Worm (Caenorhabditis elegans) whole organism, young adult: ENCODE results near the gene C06E7.4.

ENCODE experiments used
- B0261.1 ChIP-seq: sonication (generic microtip); optimal IDR thresholded peaks from 2 replicates; lab custom pipeline; 2016; ENCODE audit warnings: mild to moderate bottlenecking, missing genetic modification characterization, moderate library complexity, missing compliant biosample characterization
- F37B4.10 ChIP-seq: fragments of 200-800 bp; sonication (Bioruptor generic); IDR thresholded peaks from 2 replicates; pipeline ENCODE4 v1.3.6; 2022; ENCODE audit warnings: missing genetic modification characterization, missing compliant biosample characterization
- F55B11.4 ChIP-seq: sonication (generic microtip); optimal IDR thresholded peaks from 2 replicates; lab custom pipeline; 2016; ENCODE audit warnings: missing compliant biosample characterization, missing genetic modification characterization, borderline replicate concordance; ENCODE audit not compliant: insufficient read depth
- Y53F4B.3 ChIP-seq: fragments of 200-800 bp; sonication (Bioruptor generic); IDR thresholded peaks from 2 replicates; pipeline ENCODE4 v1.3.6; 2022; ENCODE audit warnings: missing genetic modification reagents, missing genetic modification characterization, missing compliant biosample characterization
- Y56A3A.18 ChIP-seq: fragments of 200-800 bp; sonication (Bioruptor generic); IDR thresholded peaks from 2 replicates; pipeline ENCODE4 v1.3.6; 2022; ENCODE audit warnings: missing genetic modification reagents, missing genetic modification characterization, missing compliant biosample characterization
- Y67H2A.10 ChIP-seq: fragments of 200-800 bp; sonication (Bioruptor generic); conservative IDR thresholded peaks from 2 replicates; pipeline ENCODE4 v1.3.6; 2022; ENCODE audit warnings: missing genetic modification reagents, missing genetic modification characterization, missing compliant biosample characterization
- ZK185.1 ChIP-seq: sonication (generic microtip); optimal IDR thresholded peaks from 2 replicates; lab custom pipeline; 2016; ENCODE audit warnings: mild to moderate bottlenecking, missing genetic modification characterization, missing compliant biosample characterization; ENCODE audit not compliant: poor library complexity, severe bottlenecking
- akir-1 ChIP-seq: fragments of 200-800 bp; sonication (Bioruptor generic); optimal IDR thresholded peaks from 2 replicates; lab custom pipeline; 2018; ENCODE audit warnings: mild to moderate bottlenecking, missing genetic modification characterization, moderate library complexity, missing compliant biosample characterization
- atf-7 ChIP-seq: sonication (generic microtip); optimal IDR thresholded peaks from 2 replicates; lab custom pipeline; 2017; ENCODE audit warnings: mild to moderate bottlenecking, missing genetic modification characterization, missing compliant biosample characterization
- attf-5 ChIP-seq: fragments of 200-800 bp; sonication (Bioruptor generic); optimal IDR thresholded peaks from 2 replicates; lab custom pipeline; 2018; ENCODE audit warnings: mild to moderate bottlenecking, missing genetic modification characterization, missing compliant biosample characterization
- attf-6 ChIP-seq: fragments of 200-800 bp; sonication (Bioruptor generic); IDR thresholded peaks from 2 replicates; pipeline ENCODE4 v1.3.6; 2022; ENCODE audit warnings: missing genetic modification reagents, missing genetic modification characterization, missing compliant biosample characterization
- cebp-1 ChIP-seq, 2 experiments: fragments of 200-800 bp in 1 of 2; sonication (Bioruptor generic) in 1 of 2; sonication (generic microtip) in 1 of 2; IDR thresholded peaks in 1 of 2; optimal IDR thresholded peaks in 1 of 2; 2 replicates each; pipeline versions ENCODE4 v1.3.6 to Lab custom; 2017 to 2022; ENCODE audit warnings: missing compliant biosample characterization in 2 of 2, missing genetic modification characterization in 2 of 2, mild to moderate bottlenecking in 1 of 2, missing genetic modification reagents in 1 of 2, moderate library complexity in 1 of 2
- cebp-2 ChIP-seq: fragments of 200-800 bp; sonication (Bioruptor generic); IDR thresholded peaks from 2 replicates; pipeline ENCODE4 v1.3.6; 2022; ENCODE audit warnings: missing genetic modification characterization, missing compliant biosample characterization
- ceh-100 ChIP-seq: fragments of 200-800 bp; sonication (Bioruptor generic); IDR thresholded peaks from 2 replicates; pipeline ENCODE4 v1.3.6; 2022; ENCODE audit warnings: missing genetic modification reagents, missing genetic modification characterization, missing compliant biosample characterization
- efl-1 ChIP-seq: fragments of 150-350 bp; optimal IDR thresholded peaks from 2 replicates; lab custom pipeline; 2014; ENCODE audit warnings: missing biosample characterization, missing genetic modification reagents, missing genetic modification characterization
- egl-18 ChIP-seq: fragments of 200-800 bp; sonication (Bioruptor generic); IDR thresholded peaks from 2 replicates; pipeline ENCODE4 v1.3.6; 2022; ENCODE audit warnings: missing genetic modification reagents, missing genetic modification characterization, missing compliant biosample characterization
- fkh-3 ChIP-seq: sonication (generic microtip); optimal IDR thresholded peaks from 2 replicates; lab custom pipeline; 2016; ENCODE audit warnings: mild to moderate bottlenecking, missing genetic modification characterization, missing compliant biosample characterization
- him-1 ChIP-seq: sonication (generic microtip); optimal IDR thresholded peaks from 2 replicates; lab custom pipeline; 2016; ENCODE audit warnings: missing genotype, missing genetic modification reagents, missing genetic modification characterization, missing compliant biosample characterization
- hmg-1.2 ChIP-seq: fragments of 200-800 bp; sonication (Bioruptor generic); IDR thresholded peaks from 2 replicates; pipeline ENCODE4 v1.3.6; 2022; ENCODE audit warnings: missing genetic modification reagents, missing genetic modification characterization, missing compliant biosample characterization
- hmg-20 ChIP-seq: fragments of 200-800 bp; sonication (Bioruptor generic); IDR thresholded peaks from 2 replicates; pipeline ENCODE4 v1.3.6; 2022; ENCODE audit warnings: missing genetic modification reagents, missing genetic modification characterization, missing compliant biosample characterization
- hsf-1 ChIP-seq: fragments of 200-800 bp; sonication (Bioruptor generic); IDR thresholded peaks from 2 replicates; pipeline ENCODE4 v1.3.6; 2022; ENCODE audit warnings: missing genetic modification reagents, missing genetic modification characterization, missing compliant biosample characterization
- lin-26 ChIP-seq: fragments of 200-800 bp; sonication (Bioruptor generic); IDR thresholded peaks from 2 replicates; pipeline ENCODE4 v1.3.6; 2022; ENCODE audit warnings: missing genetic modification reagents, missing genetic modification characterization, missing compliant biosample characterization
- lin-40 ChIP-seq: sonication (generic microtip); optimal IDR thresholded peaks from 2 replicates; lab custom pipeline; 2016; ENCODE audit warnings: missing genetic modification characterization, mild to moderate bottlenecking, missing compliant biosample characterization, missing genotype, missing genetic modification reagents
- lin-54 ChIP-seq: fragments of 200-800 bp; sonication (Bioruptor generic); optimal IDR thresholded peaks from 2 replicates; lab custom pipeline; 2018; ENCODE audit warnings: mild to moderate bottlenecking, missing genetic modification characterization, missing compliant biosample characterization
- madf-3 ChIP-seq: fragments of 200-800 bp; sonication (Bioruptor generic); IDR thresholded peaks from 2 replicates; pipeline ENCODE4 v1.3.6; 2022; ENCODE audit warnings: missing genetic modification reagents, missing genetic modification characterization, missing compliant biosample characterization
- nfya-1 ChIP-seq: sonication (generic microtip); optimal IDR thresholded peaks from 2 replicates; lab custom pipeline; 2017; ENCODE audit warnings: antibody characterized with exemption, missing compliant biosample characterization, missing genetic modification characterization, borderline replicate concordance; ENCODE audit not compliant: insufficient read depth
- nhr-80 ChIP-seq: sonication (generic microtip); optimal IDR thresholded peaks from 2 replicates; lab custom pipeline; 2016; ENCODE audit warnings: missing genetic modification characterization, missing compliant biosample characterization
- pbrm-1 ChIP-seq: fragments of 200-800 bp; sonication (Bioruptor generic); IDR thresholded peaks from 2 replicates; pipeline ENCODE4 v1.3.6; 2022; ENCODE audit warnings: missing genetic modification reagents, missing genetic modification characterization, missing compliant biosample characterization
- rcor-1 ChIP-seq: fragments of 200-800 bp; sonication (Bioruptor generic); IDR thresholded peaks from 2 replicates; pipeline ENCODE4 v1.3.6; 2022; ENCODE audit warnings: missing genetic modification reagents, missing genetic modification characterization, missing compliant biosample characterization
- sea-2 ChIP-seq: fragments of 200-800 bp; sonication (Bioruptor generic); IDR thresholded peaks from 2 replicates; pipeline ENCODE4 v1.3.6; 2022; ENCODE audit warnings: missing genetic modification characterization, missing compliant biosample characterization
- snpc-1.1 ChIP-seq: sonication (generic microtip); optimal IDR thresholded peaks from 2 replicates; lab custom pipeline; 2017; ENCODE audit warnings: missing genetic modification characterization, mild to moderate bottlenecking, missing compliant biosample characterization, antibody characterized with exemption, moderate library complexity, missing genotype, missing genetic modification reagents; ENCODE audit not compliant: insufficient read depth
- snpc-4 ChIP-seq, 5 experiments: fragments of 150-350 bp in 1 of 5; sonication (generic microtip) in 4 of 5; optimal IDR thresholded peaks; 2 replicates each; lab custom pipeline; 2014 to 2018; ENCODE audit warnings: missing genetic modification characterization in 5 of 5, missing biosample characterization in 3 of 5, antibody characterized with exemption in 2 of 5, mild to moderate bottlenecking in 2 of 5, missing compliant biosample characterization in 2 of 5, missing genotype in 2 of 5, moderate library complexity in 2 of 5, missing genetic modification reagents in 1 of 5
- tbp1 ChIP-seq: fragments of 200-800 bp; sonication (Bioruptor generic); optimal IDR thresholded peaks from 2 replicates; lab custom pipeline; 2018; ENCODE audit warnings: mild to moderate bottlenecking, missing genetic modification characterization, missing compliant biosample characterization
- unc-62 ChIP-seq: fragments of 150-350 bp; optimal IDR thresholded peaks from 2 replicates; lab custom pipeline; 2014; ENCODE audit warnings: missing biosample characterization, missing genetic modification reagents, missing genetic modification characterization
- zfh-2 ChIP-seq: fragments of 200-800 bp; sonication (Bioruptor generic); conservative IDR thresholded peaks from 2 replicates; pipeline ENCODE4 v1.3.6; 2022; ENCODE audit warnings: missing genetic modification reagents, missing genetic modification characterization, missing compliant biosample characterization
- ztf-25 ChIP-seq: fragments of 200-800 bp; sonication (Bioruptor generic); IDR thresholded peaks from 2 replicates; pipeline ENCODE4 v1.3.6; 2022; ENCODE audit warnings: missing genetic modification reagents, missing genetic modification characterization, missing compliant biosample characterization
- ztf-28 ChIP-seq: fragments of 200-800 bp; sonication (Bioruptor generic); IDR thresholded peaks from 2 replicates; pipeline ENCODE4 v1.3.6; 2022; ENCODE audit warnings: missing genetic modification reagents, missing genetic modification characterization, missing compliant biosample characterization

C06E7.4 gene

DNA sequence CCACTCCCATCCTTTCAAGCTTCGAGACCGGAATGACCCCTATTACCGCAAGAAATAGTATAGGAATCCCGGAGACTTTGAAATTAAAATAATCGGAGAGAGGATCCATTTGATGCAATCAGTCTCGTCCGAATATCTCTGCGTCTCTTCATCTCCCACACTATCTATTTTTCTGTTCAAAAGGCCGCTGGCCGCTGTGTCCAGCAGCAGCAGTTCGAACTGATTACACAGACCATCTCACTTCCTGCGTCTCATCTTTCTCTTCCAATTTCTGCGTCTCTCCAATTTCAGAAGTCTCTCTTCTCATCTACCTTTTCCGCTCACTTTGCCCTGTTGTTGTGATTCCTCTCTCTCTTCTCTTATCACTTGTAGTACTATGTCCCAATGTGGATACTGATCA is 42.3 kb downstream of the C06E7.4 start:
- TF ChIP-seq zfh-2 (no peak), ztf-25 (GFP tag; lab: Robert Waterston, UW) (no peak), fkh-3 (tag; lab: Kevin White, UChicago) (no peak), Y56A3A.18 (GFP tag; lab: Robert Waterston, UW) (0 out of 2 replicates have a peak, but pooled peaks have one; percentile 66), hmg-1.2 (GFP tag; lab: Robert Waterston, UW) (peak; percentile 97), B0261.1 (tag; lab: Kevin White, UChicago) (no peak), madf-3 (no peak), nhr-80 (tag; lab: Kevin White, UChicago) (peak; percentile 88), rcor-1 (GFP tag; lab: Robert Waterston, UW) (no peak), Y53F4B.3 (no peak), Y67H2A.10 (GFP tag; lab: Robert Waterston, UW) (no peak), efl-1 (GFP tag; lab: Kevin White, UChicago) (no peak), ZK185.1 (tag; lab: Kevin White, UChicago) (peak; percentile 3), akir-1 (GFP tag; lab: Kevin White, UChicago) (no peak), hmg-20 (GFP tag; lab: Robert Waterston, UW) (no peak), tbp1 (GFP tag; lab: Kevin White, UChicago) (peak; percentile 13), lin-54 (GFP tag; lab: Kevin White, UChicago) (no peak), egl-18 (GFP tag; lab: Robert Waterston, UW) (no peak), ceh-100 (GFP tag; lab: Robert Waterston, UW) (no peak), nfya-1 (tag; lab: Kevin White, UChicago) (no peak), lin-40 (tag; lab: Kevin White, UChicago) (peak; percentile 18), snpc-1.1 (no peak), hsf-1 (GFP tag; lab: Robert Waterston, UW) (no peak), attf-5 (peak; percentile 18), F37B4.10 (no peak), cebp-1 (GFP tag; IDR thresholded peaks at IDR 0.05; lab: Robert Waterston, UW) (no peak), cebp-1 (tag; optimal IDR thresholded peaks at IDR 0.05; lab: Kevin White, UChicago) (peak; percentile 50), sea-2 (GFP tag; lab: Robert Waterston, UW) (no peak), F55B11.4 (tag; lab: Kevin White, UChicago) (no peak), attf-6 (no peak), lin-26 (no peak), unc-62 (no peak), him-1 (tag; lab: Kevin White, UChicago) (no peak), cebp-2 (GFP tag; lab: Robert Waterston, UW) (no peak), atf-7 (tag; lab: Kevin White, UChicago) (no peak), snpc-4 (GFP tag; optimal IDR thresholded peaks at IDR 0.05; lab: Kevin White, UChicago) (no peak), snpc-4 (tag; optimal IDR thresholded peaks at IDR 0.05; lab: Kevin White, UChicago) (peak in 1 of 4 experiments; percentile 16), pbrm-1 (GFP tag; lab: Robert Waterston, UW) (no peak)

DNA sequence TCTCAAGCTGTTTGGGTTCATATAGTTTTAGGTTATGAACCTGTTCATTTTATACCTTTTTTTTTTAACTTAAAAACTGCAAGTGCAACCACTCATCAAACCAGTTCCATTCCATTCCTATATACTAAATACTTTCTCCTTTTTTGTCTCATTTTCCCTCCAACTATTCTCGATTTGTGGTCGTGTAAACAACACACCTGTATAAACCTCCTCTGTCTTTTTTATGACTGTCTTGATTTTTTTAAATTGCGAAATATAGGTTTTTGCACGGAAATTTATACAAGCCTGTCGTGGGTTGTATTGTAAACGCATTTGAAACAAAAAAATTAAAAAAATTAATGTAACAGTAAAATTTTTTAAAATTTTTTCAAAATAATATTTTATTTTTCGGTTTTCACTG is 43.3 kb downstream of the C06E7.4 start:
- TF ChIP-seq cebp-1 (GFP tag; IDR thresholded peaks at IDR 0.05; lab: Robert Waterston, UW), result peak; percentile 43; the same call in 1 of the 2 replicates
- peak; percentile 84 for TF ChIP-seq cebp-1 (tag; optimal IDR thresholded peaks at IDR 0.05; lab: Kevin White, UChicago)
- no peak for TF ChIP-seq ztf-28 (GFP tag; lab: Robert Waterston, UW)
